Worm (Caenorhabditis elegans): ENCODE data around the gene T15B12.2.
A peak's percentile ranks its signal among the peaks of the same experiment; 100 is the strongest.

T15B12.2 gene

DNA sequence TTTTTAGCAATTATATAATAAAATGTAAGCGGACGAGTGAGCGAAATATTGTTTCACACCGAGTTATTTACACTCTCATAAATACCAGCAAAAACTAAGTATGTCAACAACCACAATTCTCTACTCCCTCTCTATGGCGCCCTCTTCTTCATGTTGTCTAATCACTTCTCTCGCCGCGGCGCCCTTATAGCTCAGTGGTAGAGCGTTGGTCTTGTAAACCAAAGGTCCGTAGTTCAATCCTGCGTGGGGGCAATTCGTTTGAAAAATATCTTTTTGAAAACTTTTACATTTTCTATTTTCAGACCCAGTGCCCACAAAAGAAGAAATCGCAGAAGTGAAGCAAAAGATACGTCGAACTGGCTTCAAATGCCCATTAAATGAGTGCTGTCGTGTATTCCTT, 4.0 kb upstream of the T15B12.2 start (continued):
- TF ChIP-seq lin-39 (tag; optimal IDR thresholded peaks at IDR 0.05) (no peak), ceh-88 (GFP tag; IDR thresholded peaks at IDR 0.05) (no peak), xbp-1 (tag; optimal IDR thresholded peaks at IDR 0.05) (peak; percentile 56), nhr-84 (tag; optimal IDR thresholded peaks at IDR 0.05) (no peak), lsy-2 (tag; optimal IDR thresholded peaks at IDR 0.05) (peak; percentile 35 to 69), lin-35 (GFP tag; optimal IDR thresholded peaks at IDR 0.05) (peak; percentile 67 to 71), aha-1 (tag; optimal IDR thresholded peaks at IDR 0.05) (no peak), unc-86 (tag; optimal IDR thresholded peaks at IDR 0.05) (peak; percentile 39), nhr-28 (tag; optimal IDR thresholded peaks at IDR 0.05) (no peak), F16B12.6 (tag; optimal IDR thresholded peaks at IDR 0.05) (peak; percentile 22), mef-2 (tag; optimal IDR thresholded peaks at IDR 0.05) (no peak), fkh-10 (GFP tag; optimal IDR thresholded peaks at IDR 0.05) (no peak), skn-1 (tag; optimal IDR thresholded peaks at IDR 0.05) (peak; percentile 31), pax-3 (tag; optimal IDR thresholded peaks at IDR 0.05) (peak; percentile 8), elt-3 (tag; optimal IDR thresholded peaks at IDR 0.05) (no peak), nhr-71 (tag; optimal IDR thresholded peaks at IDR 0.05) (no peak), grh-1 (GFP tag; IDR thresholded peaks at IDR 0.05) (no peak), mab-9 (GFP tag; IDR thresholded peaks at IDR 0.05) (0 out of 2 replicates have a peak, but pooled peaks have one; percentile 44), lin-13 (GFP tag; optimal IDR thresholded peaks at IDR 0.05) (peak; percentile 6), ceh-63 (GFP tag; optimal IDR thresholded peaks at IDR 0.05) (no peak), elt-2 (tag; optimal IDR thresholded peaks at IDR 0.05) (peak; percentile 6), C04F5.9 (tag; optimal IDR thresholded peaks at IDR 0.05) (no peak), snu-23 (GFP tag; optimal IDR thresholded peaks at IDR 0.05) (peak; percentile 75), nhr-85 (tag) (no peak), C34B4.2 (tag; optimal IDR thresholded peaks at IDR 0.05) (no peak), pqm-1 (tag; optimal IDR thresholded peaks at IDR 0.05) (no peak), nhr-90 (tag; optimal IDR thresholded peaks at IDR 0.05; ENCODE audit: poor library complexity) (peak; percentile 67), dpl-1 (GFP tag; optimal IDR thresholded peaks at IDR 0.05) (peak in 2 of 3 experiments; percentile 59 to 69), sup-37 (GFP tag; optimal IDR thresholded peaks at IDR 0.05) (no peak), nhr-77 (tag; optimal IDR thresholded peaks at IDR 0.05) (peak; percentile 37), dsc-1 (tag; optimal IDR thresholded peaks at IDR 0.05) (peak; percentile 64), zag-1 (tag; optimal IDR thresholded peaks at IDR 0.05) (no peak), tbx-2 (tag; optimal IDR thresholded peaks at IDR 0.05) (peak; percentile 56), ces-1 (GFP tag; optimal IDR thresholded peaks at IDR 0.05) (no peak), alr-1 (tag; optimal IDR thresholded peaks at IDR 0.05; ENCODE audit: borderline replicate concordance) (no peak), lir-3 (tag; optimal IDR thresholded peaks at IDR 0.05; ENCODE audit: poor library complexity) (peak; percentile 61), unc-62 (GFP tag; optimal IDR thresholded peaks at IDR 0.05) (no peak), hlh-17 (GFP tag; optimal IDR thresholded peaks at IDR 0.05; ENCODE audit: borderline replicate concordance) (no peak), unc-98 (GFP tag; IDR thresholded peaks at IDR 0.05) (no peak), pag-3 (tag; optimal IDR thresholded peaks at IDR 0.05; ENCODE audit: borderline replicate concordance, insufficient read depth) (no peak), blmp-1 (tag; optimal IDR thresholded peaks at IDR 0.05) (peak; percentile 24), aly-2 (tag; optimal IDR thresholded peaks at IDR 0.05) (peak; percentile 31), jun-1 (tag; optimal IDR thresholded peaks at IDR 0.05) (no peak), nhr-20 (tag; optimal IDR thresholded peaks at IDR 0.05) (no peak), nhr-12 (tag; optimal IDR thresholded peaks at IDR 0.05) (no peak), isw-1 (GFP tag; IDR thresholded peaks at IDR 0.05) (peak; percentile 32), efl-3 (GFP tag; optimal IDR thresholded peaks at IDR 0.05) (no peak), rnt-1 (tag; optimal IDR thresholded peaks at IDR 0.05) (peak; percentile 72), nhr-11 (tag; optimal IDR thresholded peaks at IDR 0.05) (no peak), egl-13 (tag; optimal IDR thresholded peaks at IDR 0.05) (peak; percentile 19), fkh-4 (tag; optimal IDR thresholded peaks at IDR 0.05; ENCODE audit: borderline replicate concordance) (no peak), egl-27 (tag; optimal IDR thresholded peaks at IDR 0.05) (peak in 1 of 2 experiments; percentile 2), ztf-4 (tag; optimal IDR thresholded peaks at IDR 0.05) (no peak)
